Fruit fly (Drosophila melanogaster) whole organism, embryonic: Measurements from ENCODE around the gene CG33490.

Experiments used
- Atf6 ChIP-seq: fragments of 200-800 bp; sonication (Bioruptor generic); IDR thresholded peaks from 2 replicates; pipeline ENCODE4 v1.3.6; 2022; ENCODE audit warnings: missing biosample characterization, missing genetic modification characterization
- B-H2 ChIP-seq: fragments of 200-800 bp; sonication (Bioruptor generic); optimal IDR thresholded peaks from 2 replicates; lab custom pipeline; 2018; ENCODE audit warnings: missing biosample characterization, mild to moderate bottlenecking, missing genetic modification characterization
- C15 ChIP-seq: fragments of 200-800 bp; sonication (Bioruptor generic); IDR thresholded peaks from 3 replicates; pipeline ENCODE4 v1.3.6; 2022; ENCODE audit warnings: missing biosample characterization, missing genetic modification characterization
- CG11093 ChIP-seq: fragments of 200-800 bp; sonication (Bioruptor generic); IDR thresholded peaks from 3 replicates; pipeline ENCODE4 v1.3.6; 2022; ENCODE audit warnings: missing biosample characterization, missing genetic modification characterization
- CG12219 ChIP-seq: fragments of 200-800 bp; sonication (Bioruptor generic); optimal IDR thresholded peaks from 3 replicates; lab custom pipeline; 2018; ENCODE audit warnings: missing biosample characterization, mild to moderate bottlenecking, missing genetic modification characterization
- CG15601 ChIP-seq: fragments of 200-800 bp; sonication (Bioruptor generic); optimal IDR thresholded peaks from 3 replicates; lab custom pipeline; 2019; ENCODE audit warnings: missing biosample characterization, mild to moderate bottlenecking, missing genetic modification characterization, moderate library complexity
- CG1647 ChIP-seq: fragments of 200-800 bp; sonication (Bioruptor generic); optimal IDR thresholded peaks from 3 replicates; lab custom pipeline; 2016; ENCODE audit warnings: missing biosample characterization, missing genetic modification characterization
- CG17359 ChIP-seq: fragments of 200-800 bp; sonication (Bioruptor generic); optimal IDR thresholded peaks from 3 replicates; lab custom pipeline; 2018; ENCODE audit warnings: missing biosample characterization, mild to moderate bottlenecking, missing genetic modification characterization, moderate library complexity
- CG2129 ChIP-seq: fragments of 200-800 bp; sonication (Bioruptor generic); IDR thresholded peaks from 2 replicates; pipeline ENCODE4 v1.3.6; 2022; ENCODE audit warnings: missing biosample characterization, missing genetic modification characterization; ENCODE audit not compliant: partially characterized antibody
- CG2875 ChIP-seq: fragments of 200-800 bp; sonication (Bioruptor generic); optimal IDR thresholded peaks from 2 replicates; lab custom pipeline; 2017; ENCODE audit warnings: missing biosample characterization, mild to moderate bottlenecking, missing genetic modification characterization, missing genetic modification reagents
- CG33213 ChIP-seq: fragments of 200-800 bp; sonication (Bioruptor generic); optimal IDR thresholded peaks from 3 replicates; lab custom pipeline; 2016; ENCODE audit warnings: missing biosample characterization, missing genetic modification characterization
- CG3838 ChIP-seq: fragments of 200-800 bp; sonication (Bioruptor generic); optimal IDR thresholded peaks from 3 replicates; lab custom pipeline; 2016; ENCODE audit warnings: missing biosample characterization, missing genetic modification characterization
- CG3847 ChIP-seq: fragments of 200-800 bp; sonication (Bioruptor generic); IDR thresholded peaks from 2 replicates; pipeline ENCODE4 v1.3.6; 2022; ENCODE audit warnings: missing biosample characterization, missing genetic modification characterization
- CG4707 ChIP-seq: fragments of 200-800 bp; sonication (Bioruptor generic); optimal IDR thresholded peaks from 2 replicates; lab custom pipeline; 2018; ENCODE audit warnings: missing biosample characterization, mild to moderate bottlenecking, missing genetic modification characterization, moderate library complexity
- CG4730 ChIP-seq: fragments of 200-800 bp; sonication (Bioruptor generic); IDR thresholded peaks from 2 replicates; pipeline ENCODE4 v1.3.6; 2022; ENCODE audit warnings: missing biosample characterization, missing genetic modification characterization
- CG6254 ChIP-seq: fragments of 200-800 bp; sonication (Bioruptor generic); optimal IDR thresholded peaks from 3 replicates; lab custom pipeline; 2017; ENCODE audit warnings: mild to moderate bottlenecking, missing biosample characterization, missing genetic modification reagents, missing genetic modification characterization
- CG6765 ChIP-seq: fragments of 200-800 bp; sonication (Bioruptor generic); optimal IDR thresholded peaks from 3 replicates; lab custom pipeline; 2017; ENCODE audit warnings: missing biosample characterization, mild to moderate bottlenecking, missing genetic modification characterization
- CG9932 ChIP-seq: fragments of 200-800 bp; sonication (Bioruptor generic); IDR thresholded peaks from 2 replicates; pipeline ENCODE4 v1.3.6; 2022; ENCODE audit warnings: missing biosample characterization, missing genetic modification characterization
- Camta ChIP-seq: fragments of 200-800 bp; sonication (Bioruptor generic); optimal IDR thresholded peaks from 2 replicates; lab custom pipeline; 2016; ENCODE audit warnings: missing biosample characterization, missing genetic modification characterization
- D19A ChIP-seq: fragments of 200-800 bp; optimal IDR thresholded peaks from 3 replicates; lab custom pipeline; 2019; ENCODE audit warnings: missing biosample characterization, mild to moderate bottlenecking, missing genetic modification characterization, moderate library complexity
- Dad ChIP-seq: fragments of 200-800 bp; sonication (Bioruptor generic); optimal IDR thresholded peaks from 3 replicates; lab custom pipeline; 2016; ENCODE audit warnings: missing biosample characterization, missing genetic modification characterization
- E2f2 ChIP-seq: fragments of 200-800 bp; sonication (Bioruptor generic); IDR thresholded peaks from 2 replicates; pipeline ENCODE4 v1.3.6; 2022; ENCODE audit warnings: missing biosample characterization, missing genetic modification characterization
- Fer2 ChIP-seq: fragments of 200-800 bp; sonication (Bioruptor generic); optimal IDR thresholded peaks from 2 replicates; lab custom pipeline; 2018; ENCODE audit warnings: missing biosample characterization, mild to moderate bottlenecking, missing genetic modification characterization, moderate library complexity
- GATAe ChIP-seq: fragments of 200-800 bp; sonication (Bioruptor generic); conservative IDR thresholded peaks from 2 replicates; pipeline ENCODE4 v1.3.6; 2022; ENCODE audit warnings: missing biosample characterization, missing genetic modification characterization
- HLH4C ChIP-seq: fragments of 200-800 bp; sonication (Bioruptor generic); IDR thresholded peaks from 3 replicates; pipeline ENCODE4 v1.3.6; 2022; ENCODE audit warnings: missing biosample characterization, missing genetic modification characterization; ENCODE audit not compliant: partially characterized antibody
- HLHmδ ChIP-seq: fragments of 200-800 bp; sonication (Bioruptor generic); optimal IDR thresholded peaks from 2 replicates; lab custom pipeline; 2018; ENCODE audit warnings: missing biosample characterization, mild to moderate bottlenecking, missing genetic modification characterization, moderate library complexity
- Hmx ChIP-seq: fragments of 200-800 bp; sonication (Bioruptor generic); optimal IDR thresholded peaks from 2 replicates; lab custom pipeline; 2016; ENCODE audit warnings: missing biosample characterization, missing genetic modification characterization
- Mad ChIP-seq: fragments of 200-800 bp; sonication (Bioruptor generic); optimal IDR thresholded peaks from 2 replicates; lab custom pipeline; 2016; ENCODE audit warnings: missing biosample characterization, missing genetic modification characterization
- NFAT ChIP-seq: fragments of 200-800 bp; sonication (Bioruptor generic); IDR thresholded peaks from 2 replicates; pipeline ENCODE4 v1.3.6; 2022; ENCODE audit warnings: missing biosample characterization, missing genetic modification characterization
- Nf-YC ChIP-seq: fragments of 200-800 bp; optimal IDR thresholded peaks from 3 replicates; lab custom pipeline; 2019; ENCODE audit warnings: missing biosample characterization, mild to moderate bottlenecking, missing genetic modification characterization, moderate library complexity
- Ravus ChIP-seq: fragments of 200-800 bp; sonication (Bioruptor generic); IDR thresholded peaks from 2 replicates; pipeline ENCODE4 v1.3.6; 2022; ENCODE audit warnings: missing biosample characterization, missing genetic modification characterization
- Sin3A ChIP-seq: fragments of >200 bp; optimal IDR thresholded peaks from 2 replicates; lab custom pipeline; 2018
- Sox100B ChIP-seq: fragments of 200-800 bp; sonication (Bioruptor generic); optimal IDR thresholded peaks from 3 replicates; lab custom pipeline; 2018; ENCODE audit warnings: missing biosample characterization, mild to moderate bottlenecking, missing genetic modification characterization
- Vsx1 ChIP-seq: fragments of 200-800 bp; sonication (Bioruptor generic); optimal IDR thresholded peaks from 2 replicates; lab custom pipeline; 2017; ENCODE audit warnings: missing biosample characterization, mild to moderate bottlenecking, missing genetic modification characterization, missing genetic modification reagents
- al ChIP-seq: fragments of 200-800 bp; sonication (Bioruptor generic); IDR thresholded peaks from 2 replicates; pipeline ENCODE4 v1.3.6; 2022; ENCODE audit warnings: missing biosample characterization, missing genetic modification characterization
- ap ChIP-seq: fragments of 200-800 bp; sonication (Bioruptor generic); IDR thresholded peaks from 2 replicates; pipeline ENCODE4 v1.3.6; 2022; ENCODE audit warnings: missing biosample characterization, missing genetic modification characterization
- bcd ChIP-seq: fragments of 200-800 bp; sonication (Bioruptor generic); optimal IDR thresholded peaks from 2 replicates; lab custom pipeline; 2017; ENCODE audit warnings: missing biosample characterization, mild to moderate bottlenecking, missing genetic modification characterization
- bsh ChIP-seq, 2 experiments: fragments of 200-800 bp; sonication (Bioruptor generic); optimal IDR thresholded peaks; 2 replicates each; lab custom pipeline; 2017 to 2018; ENCODE audit warnings: mild to moderate bottlenecking in 2 of 2, missing biosample characterization in 2 of 2, missing genetic modification characterization in 2 of 2, moderate library complexity in 1 of 2
- chm ChIP-seq: fragments of 200-800 bp; sonication (Bioruptor generic); IDR thresholded peaks from 2 replicates; pipeline ENCODE4 v1.3.6; 2022; ENCODE audit warnings: missing biosample characterization, missing genetic modification characterization
- corto ChIP-seq: fragments of 200-800 bp; sonication (Bioruptor generic); optimal IDR thresholded peaks from 2 replicates; lab custom pipeline; 2016; ENCODE audit warnings: missing biosample characterization, mild to moderate bottlenecking, missing genetic modification characterization, moderate library complexity
- eve ChIP-seq, 2 experiments: fragments of >200 bp; optimal IDR thresholded peaks; 2 replicates each; lab custom pipeline; 2017; ENCODE audit warnings: missing biosample characterization in 2 of 2, missing genetic modification characterization in 2 of 2
- eyg ChIP-seq: fragments of 200-800 bp; sonication (Bioruptor generic); optimal IDR thresholded peaks from 3 replicates; lab custom pipeline; 2016; ENCODE audit warnings: missing biosample characterization, missing genetic modification characterization
- gfzf ChIP-seq: fragments of 200-800 bp; sonication (Bioruptor generic); optimal IDR thresholded peaks from 2 replicates; lab custom pipeline; 2016; ENCODE audit warnings: missing biosample characterization, mild to moderate bottlenecking, missing genetic modification characterization, moderate library complexity
- ken ChIP-seq: fragments of 200-800 bp; sonication (Bioruptor generic); IDR thresholded peaks from 3 replicates; pipeline ENCODE4 v1.3.6; 2022; ENCODE audit warnings: missing biosample characterization, missing genetic modification characterization
- klu ChIP-seq: fragments of 200-800 bp; sonication (Bioruptor generic); IDR thresholded peaks from 2 replicates; pipeline ENCODE4 v1.3.6; 2022; ENCODE audit warnings: missing biosample characterization, missing genetic modification characterization
- nerfin-1 ChIP-seq: fragments of 200-800 bp; sonication (Bioruptor generic); optimal IDR thresholded peaks from 3 replicates; lab custom pipeline; 2019; ENCODE audit warnings: missing biosample characterization, mild to moderate bottlenecking, missing genetic modification characterization, moderate library complexity
- peb ChIP-seq: fragments of 200-800 bp; sonication (Bioruptor generic); IDR thresholded peaks from 2 replicates; pipeline ENCODE4 v1.3.6; 2022; ENCODE audit warnings: missing biosample characterization, missing genetic modification characterization
- run ChIP-seq: fragments of 200-800 bp; sonication (Bioruptor generic); optimal IDR thresholded peaks from 3 replicates; lab custom pipeline; 2018; ENCODE audit warnings: missing biosample characterization, mild to moderate bottlenecking, missing genetic modification characterization
- sqz ChIP-seq: fragments of 200-800 bp; sonication (Bioruptor generic); optimal IDR thresholded peaks from 3 replicates; lab custom pipeline; 2018; ENCODE audit warnings: missing biosample characterization, mild to moderate bottlenecking, missing genetic modification characterization
- tup ChIP-seq: fragments of 200-800 bp; sonication (Bioruptor generic); optimal IDR thresholded peaks from 2 replicates; lab custom pipeline; 2016; ENCODE audit warnings: missing biosample characterization, mild to moderate bottlenecking, missing genetic modification characterization, moderate library complexity
- unc-4 ChIP-seq: fragments of 200-800 bp; sonication (Bioruptor generic); IDR thresholded peaks from 2 replicates; pipeline ENCODE4 v1.3.6; 2022; ENCODE audit warnings: missing biosample characterization, missing genetic modification characterization; ENCODE audit not compliant: partially characterized antibody
- zf30C ChIP-seq: fragments of 200-800 bp; sonication (Bioruptor generic); optimal IDR thresholded peaks from 3 replicates; lab custom pipeline; 2018; ENCODE audit warnings: missing biosample characterization, mild to moderate bottlenecking, missing genetic modification characterization

CG33490 gene

DNA sequence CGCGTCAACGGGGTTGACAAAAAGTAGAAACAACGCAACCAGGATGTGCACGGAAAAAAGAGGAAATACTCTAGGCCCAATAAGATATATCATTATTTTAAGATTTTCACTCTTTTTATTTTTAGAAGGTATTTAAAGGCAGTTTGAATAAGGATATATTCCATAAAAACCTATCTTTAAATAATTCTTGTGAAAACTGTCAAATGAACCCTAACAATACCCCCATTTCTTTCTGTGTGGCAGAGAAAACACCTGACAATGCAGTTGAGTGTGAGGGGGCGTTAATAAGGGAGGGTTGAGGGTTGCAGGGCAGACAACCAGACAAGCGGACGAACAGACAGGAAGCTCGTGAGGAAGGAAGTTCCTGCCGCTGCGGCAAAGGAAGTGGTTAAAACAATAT is 22.5 kb downstream of the CG33490 start (continued):
- TF ChIP-seq Sox100B (GFP tag; lab: Kevin White, UChicago) (peak; percentile 9), CG2129 (no peak), ap (no peak), Dad (GFP tag; lab: Kevin White, UChicago) (no peak), E2f2 (GFP tag; lab: Robert Waterston, UW) (no peak), CG4707 (GFP tag; lab: Kevin White, UChicago) (no peak), Camta (GFP tag; lab: Kevin White, UChicago) (no peak), CG17359 (tag; lab: Kevin White, UChicago) (peak; percentile 50), Sin3A (lab: Kevin White, UChicago) (no peak), chm (no peak), CG33213 (GFP tag; lab: Kevin White, UChicago) (no peak), D19A (tag; lab: Kevin White, UChicago) (peak; percentile 61), klu (GFP tag; lab: Robert Waterston, UW) (no peak), HLHmδ (GFP tag; lab: Kevin White, UChicago) (no peak), Atf6 (GFP tag; lab: Robert Waterston, UW) (no peak), CG9932 (no peak), corto (GFP tag; lab: Kevin White, UChicago) (no peak), CG11093 (GFP tag; lab: Robert Waterston, UW) (no peak), nerfin-1 (tag; lab: Kevin White, UChicago) (peak; percentile 35), CG6765 (GFP tag; lab: Kevin White, UChicago) (no peak), gfzf (no peak), Ravus (no peak), CG1647 (GFP tag; lab: Kevin White, UChicago) (no peak), CG3838 (GFP tag; lab: Kevin White, UChicago) (no peak), NFAT (GFP tag; lab: Robert Waterston, UW) (no peak), peb (GFP tag; lab: Robert Waterston, UW) (no peak), tup (GFP tag; lab: Kevin White, UChicago) (no peak), Mad (GFP tag; lab: Kevin White, UChicago) (no peak), ken (GFP tag; lab: Robert Waterston, UW) (no peak), B-H2 (GFP tag; lab: Kevin White, UChicago) (no peak), CG2875 (GFP tag; lab: Kevin White, UChicago) (no peak), zf30C (GFP tag; lab: Kevin White, UChicago) (peak; percentile 76), bsh (GFP tag; optimal IDR thresholded peaks at IDR 0.05; lab: Kevin White, UChicago) (peak in 1 of 2 experiments; percentile 73), al (GFP tag; lab: Robert Waterston, UW) (no peak), run (tag; lab: Kevin White, UChicago) (no peak), C15 (GFP tag; lab: Robert Waterston, UW) (no peak), Vsx1 (GFP tag; lab: Kevin White, UChicago) (no peak), CG12219 (GFP tag; lab: Kevin White, UChicago) (peak; percentile 27), unc-4 (no peak), eyg (GFP tag; lab: Kevin White, UChicago) (no peak), CG4730 (GFP tag; lab: Robert Waterston, UW) (no peak), bcd (GFP tag; lab: Kevin White, UChicago) (peak; percentile 12), Fer2 (tag; lab: Kevin White, UChicago) (no peak), HLH4C (GFP tag; lab: Robert Waterston, UW) (no peak), GATAe (GFP tag; lab: Robert Waterston, UW) (no peak), sqz (no peak), Nf-YC (tag; lab: Kevin White, UChicago) (no peak), Hmx (GFP tag; lab: Kevin White, UChicago) (no peak), CG3847 (GFP tag; lab: Robert Waterston, UW) (no peak), CG6254 (GFP tag; lab: Kevin White, UChicago) (peak; percentile 35), CG15601 (peak; percentile 40), eve (GFP tag; optimal IDR thresholded peaks at IDR 0.05; lab: Kevin White, UChicago) (peak in 1 of 2 experiments; percentile 16)
